Fruit fly (Drosophila melanogaster) whole organism, embryonic: Measurements from ENCODE around the gene CG17650.
A peak's percentile ranks its signal among the peaks of the same experiment; 100 is the strongest.

ENCODE experiments used
- ATbp ChIP-seq: fragments of 200-800 bp; sonication (Bioruptor generic); optimal IDR thresholded peaks from 2 replicates; lab custom pipeline; 2017; ENCODE audit warnings: missing biosample characterization, mild to moderate bottlenecking, missing genetic modification characterization, missing genetic modification reagents
- CG11504 ChIP-seq: fragments of 200-800 bp; sonication (Bioruptor generic); optimal IDR thresholded peaks from 3 replicates; lab custom pipeline; 2019; ENCODE audit warnings: missing biosample characterization, mild to moderate bottlenecking, missing genetic modification characterization, moderate library complexity
- CG11695 ChIP-seq: fragments of 200-800 bp; sonication (Bioruptor generic); IDR thresholded peaks from 3 replicates; pipeline ENCODE4 v1.3.6; 2022; ENCODE audit warnings: missing biosample characterization, missing genetic modification characterization
- CG12236 ChIP-seq: fragments of 200-800 bp; sonication (Bioruptor generic); optimal IDR thresholded peaks from 2 replicates; lab custom pipeline; 2016; ENCODE audit warnings: missing biosample characterization, missing genetic modification characterization
- CG12659 ChIP-seq: fragments of 200-800 bp; sonication (Bioruptor generic); optimal IDR thresholded peaks from 3 replicates; lab custom pipeline; 2017; ENCODE audit warnings: mild to moderate bottlenecking, missing biosample characterization, missing genetic modification reagents, missing genetic modification characterization
- CG15479 ChIP-seq: fragments of 200-800 bp; sonication (Bioruptor generic); optimal IDR thresholded peaks from 3 replicates; lab custom pipeline; 2019; ENCODE audit warnings: missing biosample characterization, mild to moderate bottlenecking, missing genetic modification characterization, moderate library complexity
- CG1647 ChIP-seq: fragments of 200-800 bp; sonication (Bioruptor generic); optimal IDR thresholded peaks from 3 replicates; lab custom pipeline; 2016; ENCODE audit warnings: missing biosample characterization, missing genetic modification characterization
- CG17912 ChIP-seq: fragments of 200-800 bp; sonication (Bioruptor generic); optimal IDR thresholded peaks from 2 replicates; lab custom pipeline; 2018; ENCODE audit warnings: missing biosample characterization, mild to moderate bottlenecking, missing genetic modification characterization
- CG18011 ChIP-seq: fragments of 200-800 bp; sonication (Bioruptor generic); optimal IDR thresholded peaks from 2 replicates; lab custom pipeline; 2017; ENCODE audit warnings: missing biosample characterization, missing genetic modification characterization, mild to moderate bottlenecking, moderate library complexity, missing genotype
- CG1832 ChIP-seq: fragments of 200-800 bp; sonication (Bioruptor generic); optimal IDR thresholded peaks from 2 replicates; lab custom pipeline; 2017; ENCODE audit warnings: missing biosample characterization, mild to moderate bottlenecking, missing genetic modification characterization, inconsistent platforms
- CG33557 ChIP-seq: fragments of 200-800 bp; sonication (Bioruptor generic); optimal IDR thresholded peaks from 2 replicates; lab custom pipeline; 2019; ENCODE audit warnings: missing biosample characterization, mild to moderate bottlenecking, missing genetic modification characterization, moderate library complexity
- CG34224 ChIP-seq: fragments of 200-800 bp; sonication (Bioruptor generic); IDR thresholded peaks from 3 replicates; pipeline ENCODE4 v1.3.6; 2022; ENCODE audit warnings: missing biosample characterization, missing genetic modification characterization; ENCODE audit not compliant: partially characterized antibody
- CG4360 ChIP-seq: fragments of 200-800 bp; sonication (Bioruptor generic); IDR thresholded peaks from 2 replicates; pipeline ENCODE4 v1.3.6; 2022; ENCODE audit warnings: missing biosample characterization, missing genetic modification characterization
- CG4707 ChIP-seq: fragments of 200-800 bp; sonication (Bioruptor generic); optimal IDR thresholded peaks from 2 replicates; lab custom pipeline; 2018; ENCODE audit warnings: missing biosample characterization, mild to moderate bottlenecking, missing genetic modification characterization, moderate library complexity
- CG4820 ChIP-seq: fragments of 200-800 bp; sonication (Bioruptor generic); optimal IDR thresholded peaks from 3 replicates; lab custom pipeline; 2016; ENCODE audit warnings: missing biosample characterization, missing genetic modification characterization
- CG6765 ChIP-seq: fragments of 200-800 bp; sonication (Bioruptor generic); optimal IDR thresholded peaks from 3 replicates; lab custom pipeline; 2017; ENCODE audit warnings: missing biosample characterization, mild to moderate bottlenecking, missing genetic modification characterization
- CG7786 ChIP-seq: fragments of 200-800 bp; sonication (Bioruptor generic); optimal IDR thresholded peaks from 2 replicates; lab custom pipeline; 2016; ENCODE audit warnings: missing biosample characterization, missing genetic modification characterization
- CG7839 ChIP-seq: fragments of 200-800 bp; sonication (Bioruptor generic); optimal IDR thresholded peaks from 3 replicates; lab custom pipeline; 2018; ENCODE audit warnings: missing biosample characterization, mild to moderate bottlenecking, missing genetic modification characterization, moderate library complexity
- CG8281 ChIP-seq: fragments of 200-800 bp; sonication (Bioruptor generic); optimal IDR thresholded peaks from 2 replicates; lab custom pipeline; 2018; ENCODE audit warnings: missing biosample characterization, mild to moderate bottlenecking, missing genetic modification characterization, moderate library complexity
- CG8359 ChIP-seq: fragments of 200-800 bp; sonication (Bioruptor generic); optimal IDR thresholded peaks from 2 replicates; lab custom pipeline; 2017; ENCODE audit warnings: missing biosample characterization, mild to moderate bottlenecking, missing genetic modification characterization, borderline replicate concordance
- CG9215 ChIP-seq: fragments of 200-800 bp; sonication (Bioruptor generic); IDR thresholded peaks from 2 replicates; pipeline ENCODE4 v1.3.6; 2022; ENCODE audit warnings: missing biosample characterization, missing genetic modification characterization
- CG9797 ChIP-seq: fragments of 200-800 bp; sonication (Bioruptor generic); optimal IDR thresholded peaks from 3 replicates; lab custom pipeline; 2018; ENCODE audit warnings: missing biosample characterization, mild to moderate bottlenecking, missing genetic modification characterization
- CTCF ChIP-seq: fragments of 200-800 bp; sonication (Bioruptor generic); optimal IDR thresholded peaks from 2 replicates; lab custom pipeline; 2017; ENCODE audit warnings: missing biosample characterization, mild to moderate bottlenecking, missing genetic modification characterization, moderate library complexity
- D ChIP-seq, 2 experiments: fragments of 200-800 bp in 1 of 2; fragments of >200 bp in 1 of 2; sonication (Bioruptor generic) in 1 of 2; optimal IDR thresholded peaks; 2 replicates in 1 of 2; 3 replicates in 1 of 2; lab custom pipeline; 2017; ENCODE audit warnings: mild to moderate bottlenecking in 1 of 2, missing biosample characterization in 1 of 2, missing genetic modification characterization in 1 of 2, missing genetic modification reagents in 1 of 2
- Fer1 ChIP-seq: fragments of 200-800 bp; sonication (Bioruptor generic); optimal IDR thresholded peaks from 2 replicates; lab custom pipeline; 2017; ENCODE audit warnings: missing biosample characterization, mild to moderate bottlenecking, missing genetic modification characterization
- HmgD ChIP-seq: fragments of 200-800 bp; sonication (Bioruptor generic); optimal IDR thresholded peaks from 3 replicates; lab custom pipeline; 2016; ENCODE audit warnings: missing biosample characterization, missing genetic modification characterization
- Hmx ChIP-seq: fragments of 200-800 bp; sonication (Bioruptor generic); optimal IDR thresholded peaks from 2 replicates; lab custom pipeline; 2016; ENCODE audit warnings: missing biosample characterization, missing genetic modification characterization
- Lhr ChIP-seq: fragments of 200-800 bp; sonication (Bioruptor generic); optimal IDR thresholded peaks from 3 replicates; lab custom pipeline; 2017; ENCODE audit warnings: mild to moderate bottlenecking, missing biosample characterization, missing genetic modification reagents, missing genetic modification characterization
- Mes4 ChIP-seq: fragments of 200-800 bp; sonication (Bioruptor generic); optimal IDR thresholded peaks from 2 replicates; lab custom pipeline; 2016; ENCODE audit warnings: missing biosample characterization, missing genetic modification characterization
- Ptx1 ChIP-seq: fragments of 200-800 bp; sonication (Bioruptor generic); IDR thresholded peaks from 2 replicates; pipeline ENCODE4 v1.3.6; 2022; ENCODE audit warnings: missing biosample characterization, missing genetic modification characterization
- Tbp ChIP-seq: fragments of >200 bp; optimal IDR thresholded peaks from 2 replicates; lab custom pipeline; 2018; ENCODE audit warnings: missing biosample characterization, missing genetic modification characterization
- Usf ChIP-seq: fragments of 200-800 bp; sonication (Bioruptor generic); optimal IDR thresholded peaks from 2 replicates; lab custom pipeline; 2017; ENCODE audit warnings: missing genotype, missing biosample characterization, missing genetic modification characterization
- bab2 ChIP-seq: fragments of 200-800 bp; sonication (Bioruptor generic); optimal IDR thresholded peaks from 2 replicates; lab custom pipeline; 2016; ENCODE audit warnings: missing biosample characterization, missing genetic modification characterization
- cato ChIP-seq: fragments of 200-800 bp; sonication (Bioruptor generic); optimal IDR thresholded peaks from 2 replicates; lab custom pipeline; 2016; ENCODE audit warnings: missing biosample characterization, missing genetic modification characterization, borderline replicate concordance
- ci ChIP-seq: fragments of 200-800 bp; sonication (Bioruptor generic); IDR thresholded peaks from 3 replicates; pipeline ENCODE4 v1.3.6; 2022; ENCODE audit warnings: missing biosample characterization, missing genetic modification characterization
- dpn ChIP-seq, 2 experiments: fragments of 200-800 bp; sonication (Bioruptor generic); optimal IDR thresholded peaks; 3 replicates each; lab custom pipeline; 2016; ENCODE audit warnings: missing biosample characterization in 2 of 2, missing genetic modification characterization in 2 of 2
- fd64A ChIP-seq: fragments of 200-800 bp; sonication (Bioruptor generic); optimal IDR thresholded peaks from 3 replicates; lab custom pipeline; 2018; ENCODE audit warnings: missing biosample characterization, mild to moderate bottlenecking, missing genetic modification characterization
- knrl ChIP-seq: fragments of 200-800 bp; sonication (Bioruptor generic); IDR thresholded peaks from 3 replicates; pipeline ENCODE4 v1.3.6; 2022; ENCODE audit warnings: missing biosample characterization, missing genetic modification characterization; ENCODE audit not compliant: partially characterized antibody
- lab ChIP-seq: fragments of 200-800 bp; sonication (Bioruptor generic); optimal IDR thresholded peaks from 3 replicates; lab custom pipeline; 2017; ENCODE audit warnings: missing biosample characterization, missing genetic modification characterization, mild to moderate bottlenecking, moderate library complexity, missing genetic modification reagents
- odd ChIP-seq: fragments of 200-800 bp; sonication (Bioruptor generic); optimal IDR thresholded peaks from 2 replicates; lab custom pipeline; 2017; ENCODE audit warnings: missing biosample characterization, mild to moderate bottlenecking, missing genetic modification characterization
- pfk ChIP-seq: fragments of 200-800 bp; sonication (Bioruptor generic); optimal IDR thresholded peaks from 2 replicates; lab custom pipeline; 2018; ENCODE audit warnings: missing biosample characterization, mild to moderate bottlenecking, missing genetic modification characterization, moderate library complexity
- ranshi ChIP-seq: fragments of 200-800 bp; sonication (Bioruptor generic); IDR thresholded peaks from 2 replicates; pipeline ENCODE4 v1.3.6; 2022; ENCODE audit warnings: missing biosample characterization, missing genetic modification characterization
- salm ChIP-seq: fragments of 200-800 bp; sonication (Bioruptor generic); optimal IDR thresholded peaks from 2 replicates; lab custom pipeline; 2018; ENCODE audit warnings: missing biosample characterization, mild to moderate bottlenecking, missing genetic modification characterization
- schlank ChIP-seq: fragments of 200-800 bp; sonication (Bioruptor generic); optimal IDR thresholded peaks from 2 replicates; lab custom pipeline; 2018; ENCODE audit warnings: missing biosample characterization, mild to moderate bottlenecking, missing genetic modification characterization
- seq ChIP-seq: fragments of 200-800 bp; sonication (Bioruptor generic); IDR thresholded peaks from 2 replicates; pipeline ENCODE4 v1.3.6; 2022; ENCODE audit warnings: missing biosample characterization, missing genetic modification characterization
- slbo ChIP-seq: fragments of 200-800 bp; sonication (Bioruptor generic); IDR thresholded peaks from 2 replicates; pipeline ENCODE4 v1.3.6; 2022; ENCODE audit warnings: missing biosample characterization, missing genetic modification characterization
- sr ChIP-seq: fragments of 200-800 bp; sonication (Bioruptor generic); IDR thresholded peaks from 3 replicates; pipeline ENCODE4 v1.3.6; 2022; ENCODE audit warnings: missing biosample characterization, missing genetic modification characterization
- z ChIP-seq: fragments of 200-800 bp; sonication (Bioruptor generic); IDR thresholded peaks from 3 replicates; pipeline ENCODE4 v1.3.6; 2022; ENCODE audit warnings: missing biosample characterization, missing genetic modification characterization
- zf30C ChIP-seq: fragments of 200-800 bp; sonication (Bioruptor generic); optimal IDR thresholded peaks from 3 replicates; lab custom pipeline; 2018; ENCODE audit warnings: missing biosample characterization, mild to moderate bottlenecking, missing genetic modification characterization

Gene CG17650

DNA sequence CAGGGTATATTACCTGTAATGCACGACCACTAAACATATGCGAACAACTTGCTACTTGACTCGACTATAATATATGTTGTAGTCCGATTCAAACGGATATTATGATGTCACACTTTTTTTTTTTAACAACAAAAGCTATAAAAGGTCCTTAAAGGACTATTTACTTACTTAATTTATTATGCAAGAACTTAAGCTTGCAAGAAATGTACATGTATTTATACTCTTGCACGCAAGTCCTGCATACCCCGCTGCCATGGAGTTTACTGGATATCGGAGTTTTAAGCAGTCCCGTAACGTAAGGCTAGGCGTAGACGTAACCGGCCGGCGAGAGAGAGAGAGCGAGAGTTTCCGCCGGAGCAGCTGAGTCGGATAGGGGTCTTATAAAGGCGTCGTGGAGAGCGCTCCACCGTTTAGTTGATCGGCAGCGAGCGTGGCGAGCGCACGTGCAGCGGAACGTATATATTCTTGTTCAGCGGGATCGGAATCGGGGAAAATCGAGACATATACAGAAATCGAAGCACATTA is 21.8 kb downstream of the CG17650 start (continued):
- TF ChIP-seq fd64A (GFP tag; lab: Kevin White, UChicago) (peak; percentile 28), salm (tag; lab: Kevin White, UChicago) (peak; percentile 64), Lhr (GFP tag; lab: Kevin White, UChicago) (peak; percentile 49), CG9797 (no peak), ci (GFP tag; lab: Robert Waterston, UW) (peak; percentile 90), zf30C (GFP tag; lab: Kevin White, UChicago) (no peak), z (no peak), CG17912 (no peak), CG4820 (GFP tag; lab: Kevin White, UChicago) (peak; percentile 89), ATbp (GFP tag; lab: Kevin White, UChicago) (peak; percentile 92), CG33557 (GFP tag; lab: Kevin White, UChicago) (no peak), pfk (GFP tag; lab: Kevin White, UChicago) (no peak), CG1647 (peak; percentile 62), Fer1 (GFP tag; lab: Kevin White, UChicago) (peak; percentile 81), HmgD (peak; percentile 19), seq (GFP tag; lab: Robert Waterston, UW) (peak; percentile 88), knrl (GFP tag; lab: Robert Waterston, UW) (no peak), CG18011 (peak; percentile 56), CG7839 (tag; lab: Kevin White, UChicago) (peak; percentile 78), CTCF (GFP tag; lab: Kevin White, UChicago) (peak; percentile 17), Hmx (peak; percentile 83), CG7786 (GFP tag; lab: Kevin White, UChicago) (peak; percentile 93), schlank (tag; lab: Kevin White, UChicago) (peak; percentile 54), Usf (GFP tag; lab: Kevin White, UChicago) (peak; percentile 68), CG8281 (tag; lab: Kevin White, UChicago) (peak; percentile 42), CG6765 (peak; percentile 22), Tbp (no peak), bab2 (peak; percentile 91), CG8359 (peak; percentile 51), slbo (peak; percentile 80), CG12659 (GFP tag; lab: Kevin White, UChicago) (peak; percentile 84), lab (GFP tag; lab: Kevin White, UChicago) (peak; percentile 88), Mes4 (GFP tag; lab: Kevin White, UChicago) (peak; percentile 73), cato (GFP tag; lab: Kevin White, UChicago) (peak; percentile 89), CG11504 (tag; lab: Kevin White, UChicago) (peak; percentile 89), odd (peak; percentile 61), CG12236 (peak; percentile 86), D (optimal IDR thresholded peaks at IDR 0.05; lab: Kevin White, UChicago) (no peak), D (GFP tag; optimal IDR thresholded peaks at IDR 0.05; lab: Kevin White, UChicago) (peak; percentile 88), CG34224 (peak; percentile 14; the same call in 1 of the 3 replicates), dpn (GFP tag; optimal IDR thresholded peaks at IDR 0.05; lab: Kevin White, UChicago) (peak; percentile 91 to 92), Ptx1 (GFP tag; lab: Robert Waterston, UW) (peak; percentile 94), CG4707 (GFP tag; lab: Kevin White, UChicago) (peak; percentile 35), CG15479 (GFP tag; lab: Kevin White, UChicago) (peak; percentile 8), CG11695 (GFP tag; lab: Robert Waterston, UW) (peak; percentile 87), CG1832 (GFP tag; lab: Kevin White, UChicago) (no peak), CG9215 (GFP tag; lab: Robert Waterston, UW) (peak; percentile 87), CG4360 (GFP tag; lab: Robert Waterston, UW) (no peak; the same call in 1 of the 2 replicates), sr (GFP tag; lab: Robert Waterston, UW) (peak; percentile 45; the same call in 1 of the 3 replicates), ranshi (peak; percentile 76; the same call in 1 of the 2 replicates)
